Fruit fly (Drosophila melanogaster): ENCODE results near the gene mtg.

mtg gene

DNA sequence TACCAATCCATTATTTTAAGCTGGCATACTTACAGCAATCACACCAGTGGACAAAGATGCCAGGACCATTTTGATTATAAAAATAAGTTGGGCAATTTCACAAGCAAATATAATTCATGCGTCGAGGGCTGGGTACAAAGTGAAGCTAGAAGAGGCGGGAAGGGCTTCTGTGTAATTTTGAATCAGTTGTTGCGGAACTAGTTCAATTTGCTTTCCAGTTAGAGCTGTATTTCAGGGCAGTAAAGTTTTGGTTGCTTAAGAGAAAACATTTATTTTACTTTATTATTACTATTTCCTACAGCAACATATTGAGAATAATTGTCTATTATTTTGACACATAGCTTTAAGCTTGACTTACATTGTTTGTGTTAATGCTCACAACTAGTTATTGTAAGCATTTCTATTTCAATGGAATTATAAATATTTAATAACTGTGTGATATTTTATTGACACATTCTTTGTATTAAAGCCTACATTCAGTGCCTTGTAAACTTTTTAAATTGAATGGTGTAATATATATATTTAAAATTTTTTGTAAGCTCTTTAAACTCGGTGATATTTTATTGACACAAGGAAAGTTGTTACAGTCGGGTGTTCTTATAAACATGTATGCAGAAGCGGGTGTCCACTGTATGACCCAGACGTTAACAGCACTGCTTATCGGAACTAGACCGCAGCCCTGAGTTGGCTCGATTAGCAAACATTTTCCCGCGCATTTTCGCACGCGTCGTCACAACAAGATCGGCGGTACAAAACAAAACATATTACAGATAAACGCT, 14.2 kb downstream of the mtg start, which contains the start of the genes RPA1 and Mcm2 (continued):
- peak; percentile 83 for TF ChIP-seq bcd (GFP tag; optimal IDR thresholded peaks at IDR 0.05)
- TF ChIP-seq lbe (GFP tag; optimal IDR thresholded peaks at IDR 0.05): peak; percentile 49
- TF ChIP-seq Trl (optimal IDR thresholded peaks at IDR 0.05): no peak
- peak; percentile 64 for TF ChIP-seq Trl (GFP tag; optimal IDR thresholded peaks at IDR 0.05)
- TF ChIP-seq Hr78 (GFP tag; optimal IDR thresholded peaks at IDR 0.05): no peak
- no peak for TF ChIP-seq hb (GFP tag; IDR thresholded peaks at IDR 0.05; ENCODE audit: partially characterized antibody)
- TF ChIP-seq CG6272 (GFP tag; IDR thresholded peaks at IDR 0.05): peak; percentile 79
- TF ChIP-seq CG8478 (optimal IDR thresholded peaks at IDR 0.05): no peak
- TF ChIP-seq Mad (GFP tag; optimal IDR thresholded peaks at IDR 0.05): peak; percentile 32
- TF ChIP-seq CG17829 (tag; optimal IDR thresholded peaks at IDR 0.05): peak; percentile 81
- no peak for TF ChIP-seq CG16813 (GFP tag; IDR thresholded peaks at IDR 0.05; ENCODE audit: partially characterized antibody)
- no peak for TF ChIP-seq ham (GFP tag; IDR thresholded peaks at IDR 0.05)
- TF ChIP-seq knrl (GFP tag; IDR thresholded peaks at IDR 0.05; ENCODE audit: partially characterized antibody): no peak; the same call in 2 of the 3 replicates
- peak; percentile 78 for TF ChIP-seq MBD-R2 (GFP tag; IDR thresholded peaks at IDR 0.05)
- TF ChIP-seq scrt (GFP tag; optimal IDR thresholded peaks at IDR 0.05): peak; percentile 55
- peak; percentile 83 for TF ChIP-seq CG11504 (tag; optimal IDR thresholded peaks at IDR 0.05)
- peak; percentile 55 for TF ChIP-seq HHEX (GFP tag; optimal IDR thresholded peaks at IDR 0.05)
- TF ChIP-seq CG12071 (GFP tag; optimal IDR thresholded peaks at IDR 0.05): no peak
- TF ChIP-seq CG17568 (GFP tag; optimal IDR thresholded peaks at IDR 0.05): no peak
- no peak for TF ChIP-seq CG34224 (GFP tag; IDR thresholded peaks at IDR 0.05; ENCODE audit: partially characterized antibody)
- TF ChIP-seq insv (GFP tag; optimal IDR thresholded peaks at IDR 0.05): peak in 1 of 2 experiments; percentile 82
- TF ChIP-seq hkb (optimal IDR thresholded peaks at IDR 0.05): no peak
- TF ChIP-seq hkb (GFP tag; IDR thresholded peaks at IDR 0.05): no peak; the same call in 1 of the 2 replicates
- peak; percentile 34; the same call in 1 of the 2 replicates for TF ChIP-seq Doc2 (GFP tag; IDR thresholded peaks at IDR 0.05)
- peak; percentile 86 for TF ChIP-seq CG10267 (tag; optimal IDR thresholded peaks at IDR 0.05)
- peak; percentile 41 for TF ChIP-seq Spps (tag; optimal IDR thresholded peaks at IDR 0.05)
- TF ChIP-seq Mes4 (GFP tag; optimal IDR thresholded peaks at IDR 0.05): no peak
- no peak for TF ChIP-seq tap (tag; optimal IDR thresholded peaks at IDR 0.05)
- peak in 1 of 2 experiments; percentile 66 for TF ChIP-seq chif (GFP tag; optimal IDR thresholded peaks at IDR 0.05)
- TF ChIP-seq Dip2 (GFP tag; IDR thresholded peaks at IDR 0.05): no peak
- TF ChIP-seq fu2 (GFP tag; optimal IDR thresholded peaks at IDR 0.05): peak; percentile 41
- peak; percentile 28 for TF ChIP-seq jumu (GFP tag; optimal IDR thresholded peaks at IDR 0.05)
- TF ChIP-seq CG31224 (GFP tag; IDR thresholded peaks at IDR 0.05): peak; percentile 65
- peak; percentile 56; the same call in 1 of the 2 replicates for TF ChIP-seq sens-2 (GFP tag; IDR thresholded peaks at IDR 0.05)
- no peak for TF ChIP-seq nerfin-2 (GFP tag; IDR thresholded peaks at IDR 0.05; ENCODE audit: partially characterized antibody)
- peak; percentile 18 for TF ChIP-seq CG15073 (GFP tag; optimal IDR thresholded peaks at IDR 0.05)
- TF ChIP-seq CkIIα-i1 (GFP tag; IDR thresholded peaks at IDR 0.05): no peak
- TF ChIP-seq Gsc (GFP tag; IDR thresholded peaks at IDR 0.05): 0 out of 2 replicates have a peak, but pooled peaks have one; percentile 53
- no peak for TF ChIP-seq fd102C (GFP tag; optimal IDR thresholded peaks at IDR 0.05)
- no peak for TF ChIP-seq sc (optimal IDR thresholded peaks at IDR 0.05)
- peak; percentile 58 for TF ChIP-seq sc (GFP tag; optimal IDR thresholded peaks at IDR 0.05)
- peak; percentile 78 for TF ChIP-seq CG15269 (tag; optimal IDR thresholded peaks at IDR 0.05)
- peak; percentile 70 for TF ChIP-seq CG32772 (GFP tag; IDR thresholded peaks at IDR 0.05)
- TF ChIP-seq Hey (tag; optimal IDR thresholded peaks at IDR 0.05): no peak
- TF ChIP-seq ato (GFP tag; IDR thresholded peaks at IDR 0.05; ENCODE audit: partially characterized antibody): peak; percentile 57
- no peak for TF ChIP-seq grn (GFP tag; optimal IDR thresholded peaks at IDR 0.05)
- no peak for TF ChIP-seq Asciz (GFP tag; optimal IDR thresholded peaks at IDR 0.05)
- TF ChIP-seq CG3407 (GFP tag; optimal IDR thresholded peaks at IDR 0.05): peak; percentile 38
- TF ChIP-seq CG5180 (GFP tag; optimal IDR thresholded peaks at IDR 0.05): no peak

Measured in whole organism, embryonic.